Worm (Caenorhabditis elegans) whole organism, early embryonic: ENCODE results near the gene cyb-1.

Source experiments
- F13C5.2 ChIP-seq: sonication (generic microtip); optimal IDR thresholded peaks from 2 replicates; lab custom pipeline; 2017; ENCODE audit warnings: mild to moderate bottlenecking, missing genetic modification characterization, inconsistent platforms, missing compliant biosample characterization
- ceh-36 ChIP-seq: sonication (generic microtip); optimal IDR thresholded peaks from 2 replicates; lab custom pipeline; 2016; ENCODE audit warnings: missing genetic modification characterization, inconsistent platforms, missing compliant biosample characterization
- ets-7 ChIP-seq: sonication (generic microtip); optimal IDR thresholded peaks from 2 replicates; lab custom pipeline; 2016; ENCODE audit warnings: missing genotype, missing genetic modification characterization, missing compliant biosample characterization

DNA sequence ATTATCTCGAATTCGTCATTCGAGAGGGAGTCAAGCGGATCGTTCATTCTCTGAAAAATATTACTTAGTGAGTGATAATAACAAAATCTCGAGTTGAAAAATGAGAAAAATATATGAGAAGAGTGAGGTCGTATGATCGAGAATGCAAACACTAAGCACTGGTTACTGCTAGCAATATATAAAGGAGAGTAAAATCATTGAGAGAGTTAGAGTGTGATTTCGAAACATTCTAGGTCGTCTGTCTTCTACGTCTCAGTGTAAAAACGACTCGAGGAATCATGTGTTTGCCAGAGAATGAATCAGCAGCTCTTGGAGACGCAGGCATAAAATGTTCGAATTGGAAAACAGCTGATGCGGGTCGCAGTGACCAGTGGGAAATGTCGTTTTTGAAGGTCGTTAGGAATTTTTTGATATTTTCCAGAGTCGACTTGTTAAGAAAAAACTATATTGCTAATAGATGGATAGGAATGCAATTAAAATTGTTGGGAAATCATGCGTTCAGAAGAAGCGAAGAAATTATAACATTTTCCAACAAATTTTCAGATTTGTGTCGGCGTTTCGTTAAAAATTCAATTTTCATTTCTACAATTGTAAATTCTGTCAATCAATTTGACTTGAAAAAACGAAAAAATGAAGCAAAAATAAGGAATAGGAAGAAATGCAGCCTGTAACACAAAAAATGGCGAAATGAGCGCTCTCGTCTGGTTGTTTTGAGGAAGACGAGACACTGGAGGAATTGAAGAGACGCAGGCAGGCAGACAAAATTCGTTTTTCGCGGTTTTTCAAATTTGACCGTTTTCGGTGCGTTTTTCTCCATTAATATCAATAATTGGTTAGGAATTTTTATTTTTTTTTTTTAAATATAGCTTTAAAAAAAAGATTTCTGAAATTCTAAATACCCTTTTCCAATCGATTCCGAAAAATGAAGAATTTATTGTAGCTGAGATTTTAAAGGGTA lies 37.7 kb upstream of the cyb-1 start, which contains the start of gene allo-1:
- TF ChIP-seq F13C5.2: no peak
- TF ChIP-seq ets-7 (tag; lab: Kevin White, UChicago): no peak
- TF ChIP-seq ceh-36 (tag; lab: Kevin White, UChicago): no peak
